Fruit fly (Drosophila melanogaster) whole organism, embryonic: ENCODE data around the gene CG5986.
A peak's percentile ranks its signal among the peaks of the same experiment; 100 is the strongest.

Experiments used
- Antp ChIP-seq: fragments of 200-800 bp; sonication (Bioruptor generic); optimal IDR thresholded peaks from 3 replicates; lab custom pipeline; 2016; ENCODE audit warnings: missing biosample characterization, missing genetic modification characterization
- B-H2 ChIP-seq: fragments of 200-800 bp; sonication (Bioruptor generic); optimal IDR thresholded peaks from 2 replicates; lab custom pipeline; 2018; ENCODE audit warnings: missing biosample characterization, mild to moderate bottlenecking, missing genetic modification characterization
- CG10979 ChIP-seq: fragments of 200-800 bp; sonication (Bioruptor generic); optimal IDR thresholded peaks from 2 replicates; lab custom pipeline; 2018; ENCODE audit warnings: missing biosample characterization, mild to moderate bottlenecking, missing genetic modification characterization, moderate library complexity
- CG11398 ChIP-seq: fragments of 200-800 bp; sonication (Bioruptor generic); optimal IDR thresholded peaks from 2 replicates; lab custom pipeline; 2016; ENCODE audit warnings: missing biosample characterization, missing genetic modification characterization
- CG11560 ChIP-seq: fragments of 200-800 bp; sonication (Bioruptor generic); IDR thresholded peaks from 3 replicates; pipeline ENCODE4 v1.3.6; 2022; ENCODE audit warnings: missing biosample characterization, missing genetic modification characterization
- CG1233 ChIP-seq: fragments of 200-800 bp; sonication (Bioruptor generic); optimal IDR thresholded peaks from 4 replicates; lab custom pipeline; 2018; ENCODE audit warnings: missing biosample characterization, mild to moderate bottlenecking, missing genetic modification characterization
- CG14860 ChIP-seq: fragments of 200-800 bp; sonication (Bioruptor generic); IDR thresholded peaks from 3 replicates; pipeline ENCODE4 v1.3.6; 2022; ENCODE audit warnings: missing biosample characterization, missing genetic modification characterization; ENCODE audit not compliant: partially characterized antibody
- CG1529 ChIP-seq: fragments of 200-800 bp; sonication (Bioruptor generic); optimal IDR thresholded peaks from 3 replicates; lab custom pipeline; 2018; ENCODE audit warnings: missing biosample characterization, missing genetic modification characterization
- CG15696 ChIP-seq: fragments of 200-800 bp; sonication (Bioruptor generic); optimal IDR thresholded peaks from 2 replicates; lab custom pipeline; 2019; ENCODE audit warnings: missing biosample characterization, mild to moderate bottlenecking, missing genetic modification characterization, moderate library complexity
- CG1602 ChIP-seq: fragments of 200-800 bp; sonication (Bioruptor generic); optimal IDR thresholded peaks from 3 replicates; lab custom pipeline; 2016; ENCODE audit warnings: missing biosample characterization, missing genetic modification characterization
- CG17359 ChIP-seq: fragments of 200-800 bp; sonication (Bioruptor generic); optimal IDR thresholded peaks from 3 replicates; lab custom pipeline; 2018; ENCODE audit warnings: missing biosample characterization, mild to moderate bottlenecking, missing genetic modification characterization, moderate library complexity
- CG17829 ChIP-seq: fragments of 200-800 bp; optimal IDR thresholded peaks from 2 replicates; lab custom pipeline; 2019; ENCODE audit warnings: missing biosample characterization, mild to moderate bottlenecking, missing genetic modification characterization, moderate library complexity
- CG2199 ChIP-seq: fragments of 200-800 bp; sonication (Bioruptor generic); IDR thresholded peaks from 3 replicates; pipeline ENCODE4 v1.3.6; 2022; ENCODE audit warnings: missing biosample characterization, missing genetic modification characterization
- CG30020 ChIP-seq: fragments of 200-800 bp; optimal IDR thresholded peaks from 2 replicates; lab custom pipeline; 2019; ENCODE audit warnings: missing biosample characterization, mild to moderate bottlenecking, missing genetic modification characterization, moderate library complexity
- CG31441 ChIP-seq: fragments of 200-800 bp; sonication (Bioruptor generic); IDR thresholded peaks from 2 replicates; pipeline ENCODE4 v1.3.6; 2022; ENCODE audit warnings: missing biosample characterization, missing genetic modification characterization
- CG42726 ChIP-seq: fragments of 200-800 bp; sonication (Bioruptor generic); IDR thresholded peaks from 2 replicates; pipeline ENCODE4 v1.3.6; 2022; ENCODE audit warnings: missing biosample characterization, missing genetic modification characterization; ENCODE audit not compliant: partially characterized antibody
- CG4360 ChIP-seq: fragments of 200-800 bp; sonication (Bioruptor generic); IDR thresholded peaks from 2 replicates; pipeline ENCODE4 v1.3.6; 2022; ENCODE audit warnings: missing biosample characterization, missing genetic modification characterization
- CG4854 ChIP-seq: fragments of 200-800 bp; sonication (Bioruptor generic); optimal IDR thresholded peaks from 2 replicates; lab custom pipeline; 2016; ENCODE audit warnings: missing biosample characterization, missing genetic modification characterization, inconsistent platforms
- CG8089 ChIP-seq: fragments of 200-800 bp; sonication (Bioruptor generic); optimal IDR thresholded peaks from 3 replicates; lab custom pipeline; 2016; ENCODE audit warnings: missing biosample characterization, missing genetic modification characterization
- CG8944 ChIP-seq: fragments of 200-800 bp; sonication (Bioruptor generic); optimal IDR thresholded peaks from 3 replicates; lab custom pipeline; 2016; ENCODE audit warnings: missing biosample characterization, missing genetic modification characterization
- Chrac-16 ChIP-seq: fragments of 200-800 bp; sonication (Bioruptor generic); optimal IDR thresholded peaks from 3 replicates; lab custom pipeline; 2016; ENCODE audit warnings: missing biosample characterization, missing genetic modification characterization
- Dbx ChIP-seq: fragments of 200-800 bp; sonication (Bioruptor generic); IDR thresholded peaks from 3 replicates; pipeline ENCODE4 v1.3.6; 2022; ENCODE audit warnings: missing biosample characterization, missing genetic modification characterization
- Dip3 ChIP-seq: fragments of 200-800 bp; sonication (Bioruptor generic); optimal IDR thresholded peaks from 3 replicates; lab custom pipeline; 2016; ENCODE audit warnings: missing biosample characterization, missing genetic modification characterization
- HmgD ChIP-seq: fragments of 200-800 bp; sonication (Bioruptor generic); optimal IDR thresholded peaks from 3 replicates; lab custom pipeline; 2016; ENCODE audit warnings: missing biosample characterization, missing genetic modification characterization
- Jarid2 ChIP-seq: fragments of 200-800 bp; sonication (Bioruptor generic); optimal IDR thresholded peaks from 3 replicates; lab custom pipeline; 2017; ENCODE audit warnings: mild to moderate bottlenecking, missing biosample characterization, missing genetic modification reagents, missing genetic modification characterization
- Lhr ChIP-seq: fragments of 200-800 bp; sonication (Bioruptor generic); optimal IDR thresholded peaks from 3 replicates; lab custom pipeline; 2017; ENCODE audit warnings: mild to moderate bottlenecking, missing biosample characterization, missing genetic modification reagents, missing genetic modification characterization
- Lim3 ChIP-seq: fragments of 200-800 bp; sonication (Bioruptor generic); IDR thresholded peaks from 2 replicates; pipeline ENCODE4 v1.3.6; 2022; ENCODE audit warnings: missing biosample characterization, missing genetic modification characterization
- MTF-1 ChIP-seq: fragments of 200-800 bp; sonication (Bioruptor generic); optimal IDR thresholded peaks from 2 replicates; lab custom pipeline; 2018; ENCODE audit warnings: missing biosample characterization, mild to moderate bottlenecking, missing genetic modification characterization, borderline replicate concordance
- Nf-YB ChIP-seq: fragments of 200-800 bp; sonication (Bioruptor generic); optimal IDR thresholded peaks from 3 replicates; lab custom pipeline; 2019; ENCODE audit warnings: missing biosample characterization, mild to moderate bottlenecking, missing genetic modification characterization, moderate library complexity
- Scr ChIP-seq: fragments of 200-800 bp; sonication (Bioruptor generic); IDR thresholded peaks from 2 replicates; pipeline ENCODE4 v1.3.6; 2022; ENCODE audit warnings: missing biosample characterization, missing genetic modification characterization; ENCODE audit not compliant: partially characterized antibody
- Sry-δ ChIP-seq: fragments of 200-800 bp; sonication (Bioruptor generic); optimal IDR thresholded peaks from 2 replicates; lab custom pipeline; 2016; ENCODE audit warnings: missing biosample characterization, missing genetic modification characterization
- bab2 ChIP-seq: fragments of 200-800 bp; sonication (Bioruptor generic); optimal IDR thresholded peaks from 2 replicates; lab custom pipeline; 2016; ENCODE audit warnings: missing biosample characterization, missing genetic modification characterization
- bbx ChIP-seq: fragments of 200-800 bp; sonication (Bioruptor generic); IDR thresholded peaks from 2 replicates; pipeline ENCODE4 v1.3.6; 2022; ENCODE audit warnings: missing biosample characterization, missing genetic modification characterization; ENCODE audit not compliant: partially characterized antibody
- ci ChIP-seq: fragments of 200-800 bp; sonication (Bioruptor generic); IDR thresholded peaks from 3 replicates; pipeline ENCODE4 v1.3.6; 2022; ENCODE audit warnings: missing biosample characterization, missing genetic modification characterization
- dm ChIP-seq: fragments of 200-800 bp; sonication (Bioruptor generic); optimal IDR thresholded peaks from 3 replicates; lab custom pipeline; 2016; ENCODE audit warnings: missing biosample characterization, missing genetic modification characterization
- esg ChIP-seq: fragments of 200-800 bp; sonication (Bioruptor generic); conservative IDR thresholded peaks from 2 replicates; pipeline ENCODE4 v1.3.6; 2022; ENCODE audit warnings: missing biosample characterization, missing genetic modification characterization
- gsb-n ChIP-seq: fragments of 200-800 bp; sonication (Bioruptor generic); optimal IDR thresholded peaks from 3 replicates; lab custom pipeline; 2018; ENCODE audit warnings: missing biosample characterization, mild to moderate bottlenecking, missing genetic modification characterization
- insv ChIP-seq, 2 experiments: fragments of 200-800 bp; sonication (Bioruptor generic); optimal IDR thresholded peaks; 3 replicates each; lab custom pipeline; 2016 to 2018; ENCODE audit warnings: missing biosample characterization in 2 of 2, missing genetic modification characterization in 2 of 2
- jigr1 ChIP-seq: fragments of 200-800 bp; sonication (Bioruptor generic); IDR thresholded peaks from 3 replicates; pipeline ENCODE4 v1.3.6; 2022; ENCODE audit warnings: missing biosample characterization, missing genetic modification characterization
- lbe ChIP-seq: fragments of 200-800 bp; sonication (Bioruptor generic); optimal IDR thresholded peaks from 2 replicates; lab custom pipeline; 2016; ENCODE audit warnings: missing biosample characterization, mild to moderate bottlenecking, missing genetic modification characterization
- nmo ChIP-seq: fragments of 200-800 bp; sonication (Bioruptor generic); optimal IDR thresholded peaks from 2 replicates; lab custom pipeline; 2018; ENCODE audit warnings: missing biosample characterization, mild to moderate bottlenecking, missing genetic modification characterization, moderate library complexity
- onecut ChIP-seq: fragments of 200-800 bp; sonication (Bioruptor generic); IDR thresholded peaks from 2 replicates; pipeline ENCODE4 v1.3.6; 2022; ENCODE audit warnings: missing biosample characterization, missing genetic modification characterization
- org-1 ChIP-seq: fragments of 200-800 bp; sonication (Bioruptor generic); optimal IDR thresholded peaks from 2 replicates; lab custom pipeline; 2017; ENCODE audit warnings: missing biosample characterization, missing genetic modification characterization
- pfk ChIP-seq: fragments of 200-800 bp; sonication (Bioruptor generic); optimal IDR thresholded peaks from 2 replicates; lab custom pipeline; 2018; ENCODE audit warnings: missing biosample characterization, mild to moderate bottlenecking, missing genetic modification characterization, moderate library complexity
- pita ChIP-seq: fragments of 200-800 bp; sonication (Bioruptor generic); optimal IDR thresholded peaks from 2 replicates; lab custom pipeline; 2017; ENCODE audit warnings: missing biosample characterization, mild to moderate bottlenecking, missing genetic modification characterization
- pnt ChIP-seq: fragments of 200-800 bp; sonication (Bioruptor generic); optimal IDR thresholded peaks from 3 replicates; lab custom pipeline; 2016; ENCODE audit warnings: missing biosample characterization, missing genetic modification characterization
- pzg ChIP-seq: fragments of 200-800 bp; sonication (Bioruptor generic); optimal IDR thresholded peaks from 3 replicates; lab custom pipeline; 2018; ENCODE audit warnings: missing biosample characterization, mild to moderate bottlenecking, missing genetic modification characterization, moderate library complexity
- shn ChIP-seq: fragments of 200-800 bp; sonication (Bioruptor generic); optimal IDR thresholded peaks from 3 replicates; lab custom pipeline; 2016; ENCODE audit warnings: missing biosample characterization, missing genetic modification characterization
- sr ChIP-seq: fragments of 200-800 bp; sonication (Bioruptor generic); IDR thresholded peaks from 3 replicates; pipeline ENCODE4 v1.3.6; 2022; ENCODE audit warnings: missing biosample characterization, missing genetic modification characterization
- unpg ChIP-seq: fragments of 200-800 bp; sonication (Bioruptor generic); optimal IDR thresholded peaks from 3 replicates; lab custom pipeline; 2018; ENCODE audit warnings: missing biosample characterization, mild to moderate bottlenecking, missing genetic modification characterization, moderate library complexity
- zfh1 ChIP-seq: fragments of 200-800 bp; sonication (Bioruptor generic); IDR thresholded peaks from 3 replicates; pipeline ENCODE4 v1.3.6; 2022; ENCODE audit warnings: missing biosample characterization, missing genetic modification characterization

The CG5986 gene

dm6 chr3R:24031825-24032523 lies 15.6 kb upstream of the CG5986 start, which contains the start of the genes KrT95D and Mettl3 (continued):
- no peak for TF ChIP-seq pfk (GFP tag; lab: Kevin White, UChicago)
- TF ChIP-seq org-1 (GFP tag; lab: Kevin White, UChicago) = no peak
- TF ChIP-seq CG8089 = no peak
- TF ChIP-seq CG31441 (GFP tag; lab: Robert Waterston, UW) = no peak
- peak; percentile 60 for TF ChIP-seq nmo (GFP tag; lab: Kevin White, UChicago)
- TF ChIP-seq CG11560 (tag; lab: Robert Waterston, UW) = no peak
- TF ChIP-seq unpg (GFP tag; lab: Kevin White, UChicago) = no peak
- TF ChIP-seq Sry-δ (GFP tag; lab: Kevin White, UChicago) = peak; percentile 37
- peak; percentile 5 for TF ChIP-seq CG1233 (GFP tag; lab: Kevin White, UChicago)
- no peak for TF ChIP-seq bbx (GFP tag; lab: Robert Waterston, UW)
- no peak for TF ChIP-seq CG10979
- TF ChIP-seq pita (GFP tag; lab: Kevin White, UChicago) = no peak
- TF ChIP-seq CG2199 (GFP tag; lab: Robert Waterston, UW) = 0 out of 3 replicates have a peak, but pooled peaks have one; percentile 21
- peak; percentile 37 for TF ChIP-seq CG30020 (tag; lab: Kevin White, UChicago)
- TF ChIP-seq pzg = peak; percentile 80
- TF ChIP-seq Scr = peak; percentile 11; the same call in 1 of the 2 replicates
- 0 out of 3 replicates have a peak, but pooled peaks have one; percentile 35 for TF ChIP-seq CG14860
- TF ChIP-seq insv (GFP tag; optimal IDR thresholded peaks at IDR 0.05; lab: Kevin White, UChicago) = peak in 1 of 2 experiments; percentile 22
- TF ChIP-seq onecut = peak; percentile 21; the same call in 1 of the 2 replicates
- no peak for TF ChIP-seq B-H2 (GFP tag; lab: Kevin White, UChicago)
- no peak for TF ChIP-seq bab2
- TF ChIP-seq Dbx (GFP tag; lab: Robert Waterston, UW) = no peak
- TF ChIP-seq ci = no peak
- no peak for TF ChIP-seq MTF-1
- TF ChIP-seq CG4360 (GFP tag; lab: Robert Waterston, UW) = no peak
- TF ChIP-seq lbe = peak; percentile 63
- no peak for TF ChIP-seq CG1529 (GFP tag; lab: Kevin White, UChicago)
- peak; percentile 23 for TF ChIP-seq Nf-YB (GFP tag; lab: Kevin White, UChicago)
- TF ChIP-seq CG17359 = peak; percentile 23
- no peak for TF ChIP-seq dm (GFP tag; lab: Kevin White, UChicago)
- TF ChIP-seq CG8944 = no peak
- no peak for TF ChIP-seq pnt (GFP tag; lab: Kevin White, UChicago)
- TF ChIP-seq CG4854 = no peak
- peak; percentile 36 for TF ChIP-seq CG17829 (tag; lab: Kevin White, UChicago)
- TF ChIP-seq CG15696 = peak; percentile 8
- TF ChIP-seq, all 482 proteins: peak for 96

dm6 chr3R:24037538-24038265 lies 9.9 kb upstream of the CG5986 start, which contains the start of gene spas:
TSS of gene spas (plus strand) at chr3R:24038215.
- no peak for TF ChIP-seq Jarid2 (GFP tag; lab: Kevin White, UChicago)
- TF ChIP-seq zfh1 (GFP tag; lab: Robert Waterston, UW) = peak; percentile 87
- TF ChIP-seq jigr1 (GFP tag; lab: Robert Waterston, UW) = no peak; the same call in 2 of the 3 replicates
- TF ChIP-seq CG11398 (GFP tag; lab: Kevin White, UChicago) = peak; percentile 42
- TF ChIP-seq Chrac-16 (GFP tag; lab: Kevin White, UChicago) = peak; percentile 77
- peak; percentile 54 for TF ChIP-seq CG1602 (GFP tag; lab: Kevin White, UChicago)
- TF ChIP-seq Dip3 (GFP tag; lab: Kevin White, UChicago) = peak; percentile 78
- TF ChIP-seq esg (GFP tag; lab: Robert Waterston, UW) = peak; percentile 70
- TF ChIP-seq shn (GFP tag; lab: Kevin White, UChicago) = peak; percentile 77
- peak; percentile 70 for TF ChIP-seq Antp (GFP tag; lab: Kevin White, UChicago)
- TF ChIP-seq HmgD (GFP tag; lab: Kevin White, UChicago) = peak; percentile 50
- TF ChIP-seq Lim3 = no peak
- no peak for TF ChIP-seq Lhr (GFP tag; lab: Kevin White, UChicago)
- TF ChIP-seq sr = no peak
- peak; percentile 90 for TF ChIP-seq CG42726
- TF ChIP-seq gsb-n (tag; lab: Kevin White, UChicago) = no peak
